Worm (Caenorhabditis elegans) whole organism, young adult: ENCODE measurements around the gene F11E6.8.

Source experiments
- B0035.1 ChIP-seq: sonication (generic microtip); optimal IDR thresholded peaks from 2 replicates; lab custom pipeline; 2016; ENCODE audit warnings: missing genetic modification characterization, mild to moderate bottlenecking, missing compliant biosample characterization, missing genotype, missing genetic modification reagents
- C06A6.2 ChIP-seq: fragments of 200-800 bp; sonication (Bioruptor generic); conservative IDR thresholded peaks from 2 replicates; pipeline ENCODE4 v1.3.6; 2022; ENCODE audit warnings: missing genetic modification characterization, missing compliant biosample characterization
- F22D6.2 ChIP-seq: sonication (generic microtip); optimal IDR thresholded peaks from 2 replicates; lab custom pipeline; 2016; ENCODE audit warnings: mild to moderate bottlenecking, missing genetic modification characterization, missing compliant biosample characterization
- F33H1.4 ChIP-seq: fragments of 200-800 bp; sonication (Bioruptor generic); IDR thresholded peaks from 2 replicates; pipeline ENCODE4 v1.3.6; 2022; ENCODE audit warnings: missing genetic modification reagents, missing genetic modification characterization, missing compliant biosample characterization
- F57C9.4 ChIP-seq: sonication (generic microtip); optimal IDR thresholded peaks from 2 replicates; lab custom pipeline; 2017; ENCODE audit warnings: mild to moderate bottlenecking, missing genetic modification characterization, missing compliant biosample characterization
- T26A5.8 ChIP-seq: sonication (generic microtip); optimal IDR thresholded peaks from 2 replicates; lab custom pipeline; 2016; ENCODE audit warnings: missing genetic modification characterization, missing compliant biosample characterization
- Y53G8AR.9 ChIP-seq: fragments of 200-800 bp; sonication (Bioruptor generic); conservative IDR thresholded peaks from 2 replicates; pipeline ENCODE4 v1.3.6; 2022; ENCODE audit warnings: missing genetic modification reagents, missing genetic modification characterization, missing compliant biosample characterization
- ama-1 ChIP-seq, 3 experiments: fragments of 150-350 bp in 1 of 3; sonication (generic microtip) in 2 of 3; optimal IDR thresholded peaks; 2 replicates each; lab custom pipeline; 2014 to 2018; ENCODE audit warnings: missing biosample characterization in 2 of 3, missing genetic modification characterization in 2 of 3, missing genetic modification reagents in 2 of 3
- aptf-3 ChIP-seq: fragments of 200-800 bp; sonication (Bioruptor generic); IDR thresholded peaks from 2 replicates; pipeline ENCODE4 v1.3.6; 2022; ENCODE audit warnings: missing genetic modification characterization, missing compliant biosample characterization
- ccch-3 ChIP-seq: fragments of 200-800 bp; sonication (Bioruptor generic); optimal IDR thresholded peaks from 2 replicates; lab custom pipeline; 2018; ENCODE audit warnings: mild to moderate bottlenecking, missing genetic modification characterization, missing compliant biosample characterization
- ceh-40 ChIP-seq: fragments of 200-800 bp; sonication (Bioruptor generic); IDR thresholded peaks from 2 replicates; pipeline ENCODE4 v1.3.6; 2022; ENCODE audit warnings: missing genetic modification characterization, missing compliant biosample characterization
- ceh-58 ChIP-seq: fragments of 200-800 bp; sonication (Bioruptor generic); IDR thresholded peaks from 2 replicates; pipeline ENCODE4 v1.3.6; 2022; ENCODE audit warnings: missing genetic modification characterization, missing compliant biosample characterization
- ceh-79 ChIP-seq: sonication (generic microtip); optimal IDR thresholded peaks from 2 replicates; lab custom pipeline; 2017; ENCODE audit warnings: mild to moderate bottlenecking, missing genetic modification characterization, missing compliant biosample characterization
- chd-7 ChIP-seq: sonication (generic microtip); optimal IDR thresholded peaks from 2 replicates; lab custom pipeline; 2016; ENCODE audit warnings: mild to moderate bottlenecking, missing genetic modification characterization, moderate library complexity, missing compliant biosample characterization
- egl-44 ChIP-seq: fragments of 200-800 bp; sonication (Bioruptor generic); IDR thresholded peaks from 2 replicates; pipeline ENCODE4 v1.3.6; 2022; ENCODE audit warnings: missing genetic modification reagents, missing genetic modification characterization, missing compliant biosample characterization
- ekl-4 ChIP-seq: fragments of 200-800 bp; sonication (Bioruptor generic); IDR thresholded peaks from 2 replicates; pipeline ENCODE4 v1.3.6; 2022; ENCODE audit warnings: missing genetic modification reagents, missing genetic modification characterization, missing compliant biosample characterization
- ets-4 ChIP-seq: fragments of 200-800 bp; sonication (Bioruptor generic); optimal IDR thresholded peaks from 2 replicates; lab custom pipeline; 2018; ENCODE audit warnings: mild to moderate bottlenecking, missing genetic modification characterization, missing compliant biosample characterization
- gei-17 ChIP-seq: fragments of 200-800 bp; sonication (Bioruptor generic); optimal IDR thresholded peaks from 2 replicates; lab custom pipeline; 2018; ENCODE audit warnings: mild to moderate bottlenecking, missing genetic modification characterization, missing compliant biosample characterization
- hlh-12 ChIP-seq: sonication (generic microtip); optimal IDR thresholded peaks from 2 replicates; lab custom pipeline; 2016; ENCODE audit warnings: missing genetic modification characterization, missing compliant biosample characterization
- hlh-26 ChIP-seq: fragments of 200-800 bp; sonication (Bioruptor generic); conservative IDR thresholded peaks from 2 replicates; pipeline ENCODE4 v1.3.6; 2022; ENCODE audit warnings: missing genetic modification reagents, missing genetic modification characterization, missing compliant biosample characterization
- let-526 ChIP-seq: fragments of 200-800 bp; sonication (Bioruptor generic); IDR thresholded peaks from 2 replicates; pipeline ENCODE4 v1.3.6; 2022; ENCODE audit warnings: missing genetic modification reagents, missing genetic modification characterization, missing compliant biosample characterization
- lin-35 ChIP-seq, 3 experiments: fragments of 150-350 bp in 2 of 3; sonication (generic microtip) in 1 of 3; optimal IDR thresholded peaks; 2 replicates each; lab custom pipeline; 2014 to 2018; ENCODE audit warnings: missing biosample characterization in 3 of 3, missing genetic modification characterization in 3 of 3, missing genetic modification reagents in 3 of 3
- lin-54 ChIP-seq: fragments of 200-800 bp; sonication (Bioruptor generic); optimal IDR thresholded peaks from 2 replicates; lab custom pipeline; 2018; ENCODE audit warnings: mild to moderate bottlenecking, missing genetic modification characterization, missing compliant biosample characterization
- lsl-1 ChIP-seq: fragments of 200-800 bp; sonication (Bioruptor generic); optimal IDR thresholded peaks from 2 replicates; lab custom pipeline; 2018; ENCODE audit warnings: mild to moderate bottlenecking, missing genetic modification characterization, moderate library complexity, missing compliant biosample characterization
- lsy-27 ChIP-seq: sonication (generic microtip); optimal IDR thresholded peaks from 2 replicates; lab custom pipeline; 2017; ENCODE audit warnings: missing genetic modification characterization, mild to moderate bottlenecking, missing compliant biosample characterization, antibody characterized with exemption, missing genotype, borderline replicate concordance; ENCODE audit not compliant: insufficient read depth
- mel-28 ChIP-seq: sonication (generic microtip); optimal IDR thresholded peaks from 2 replicates; lab custom pipeline; 2016; ENCODE audit warnings: borderline replicate concordance, mild to moderate bottlenecking, missing genetic modification characterization, missing compliant biosample characterization
- mxl-1 ChIP-seq: sonication (generic microtip); optimal IDR thresholded peaks from 2 replicates; lab custom pipeline; 2016; ENCODE audit warnings: missing genetic modification characterization, missing compliant biosample characterization
- nhr-80 ChIP-seq: sonication (generic microtip); optimal IDR thresholded peaks from 2 replicates; lab custom pipeline; 2016; ENCODE audit warnings: missing genetic modification characterization, missing compliant biosample characterization
- rcor-1 ChIP-seq: fragments of 200-800 bp; sonication (Bioruptor generic); IDR thresholded peaks from 2 replicates; pipeline ENCODE4 v1.3.6; 2022; ENCODE audit warnings: missing genetic modification reagents, missing genetic modification characterization, missing compliant biosample characterization
- sptf-2 ChIP-seq: fragments of 200-800 bp; sonication (Bioruptor generic); optimal IDR thresholded peaks from 2 replicates; lab custom pipeline; 2018; ENCODE audit warnings: mild to moderate bottlenecking, missing genetic modification characterization, missing compliant biosample characterization
- tbx-9 ChIP-seq: sonication (generic microtip); optimal IDR thresholded peaks from 2 replicates; lab custom pipeline; 2016; ENCODE audit warnings: borderline replicate concordance, missing genetic modification characterization, inconsistent platforms, missing compliant biosample characterization
- unc-130 ChIP-seq: sonication (generic microtip); optimal IDR thresholded peaks from 2 replicates; lab custom pipeline; 2016; ENCODE audit warnings: missing genetic modification reagents, missing genetic modification characterization, missing compliant biosample characterization
- ztf-22 ChIP-seq: fragments of 200-800 bp; sonication (Bioruptor generic); optimal IDR thresholded peaks from 2 replicates; lab custom pipeline; 2018; ENCODE audit warnings: mild to moderate bottlenecking, missing genetic modification characterization, moderate library complexity, missing compliant biosample characterization

Gene F11E6.8

ce11 chrIV:17405530-17405929 is 44.8 kb downstream of the F11E6.8 start, which contains the start of gene pmp-4:
TSS of gene pmp-4 (minus strand) at chrIV:17405630.
- TF ChIP-seq ama-1 (optimal IDR thresholded peaks at IDR 0.05; lab: Kevin White, UChicago) (no peak), ama-1 (GFP tag; optimal IDR thresholded peaks at IDR 0.05; lab: Kevin White, UChicago) (no peak), nhr-80 (tag; lab: Kevin White, UChicago) (peak; percentile 54)

- no peak for TF ChIP-seq mel-28
- no peak for TF ChIP-seq F22D6.2 (tag; lab: Kevin White, UChicago)
- TF ChIP-seq lsy-27 (tag; lab: Kevin White, UChicago) = no peak
- no peak for TF ChIP-seq ceh-79 (tag; lab: Kevin White, UChicago)
- TF ChIP-seq F57C9.4 = no peak
- TF ChIP-seq ekl-4 (GFP tag; lab: Robert Waterston, UW) = no peak
- TF ChIP-seq ceh-58 (GFP tag; lab: Robert Waterston, UW) = no peak
- TF ChIP-seq lin-54 (GFP tag; lab: Kevin White, UChicago) = no peak
- TF ChIP-seq nhr-80 (tag; lab: Kevin White, UChicago) = no peak
- no peak for TF ChIP-seq rcor-1 (GFP tag; lab: Robert Waterston, UW)
- TF ChIP-seq ztf-22 = no peak
- no peak for TF ChIP-seq T26A5.8 (tag; lab: Kevin White, UChicago)
- TF ChIP-seq mxl-1 (tag; lab: Kevin White, UChicago) = no peak
- no peak for TF ChIP-seq egl-44 (GFP tag; lab: Robert Waterston, UW)
- TF ChIP-seq sptf-2 = no peak
- no peak for TF ChIP-seq let-526 (GFP tag; lab: Robert Waterston, UW)
- TF ChIP-seq C06A6.2 = no peak
- TF ChIP-seq aptf-3 = no peak
- no peak for TF ChIP-seq ccch-3 (GFP tag; lab: Kevin White, UChicago)
These were observed 50.9 kb downstream of the F11E6.8 start, which contains the start of gene T02D1.4 for ce11 chrIV:17399455-17399854. TSS of gene T02D1.4 (plus strand) at chrIV:17399755.

- TF ChIP-seq chd-7 (tag; lab: Kevin White, UChicago) (no peak), unc-130 (GFP tag; lab: Kevin White, UChicago) (no peak), ets-4 (GFP tag; lab: Kevin White, UChicago) (no peak), F33H1.4 (GFP tag; lab: Robert Waterston, UW) (no peak), hlh-26 (GFP tag; lab: Robert Waterston, UW) (no peak), ztf-22 (no peak), ceh-40 (GFP tag; lab: Robert Waterston, UW) (no peak), B0035.1 (tag; lab: Kevin White, UChicago) (no peak), lin-35 (GFP tag; optimal IDR thresholded peaks at IDR 0.05; lab: Kevin White, UChicago) (no peak), gei-17 (GFP tag; lab: Kevin White, UChicago) (no peak), lsl-1 (no peak), Y53G8AR.9 (GFP tag; lab: Robert Waterston, UW) (no peak), hlh-12 (tag; lab: Kevin White, UChicago) (no peak), tbx-9 (no peak)
These were observed 54.4 kb downstream of the F11E6.8 start, which contains the start of gene sru-15 for ce11 chrIV:17395910-17396309. TSS of gene sru-15 (plus strand) at chrIV:17396210.
